Worm (Caenorhabditis elegans): Measurements from ENCODE around the gene scc-1.

ce11 chrII:4737348-4737747 is 38.8 kb downstream of the scc-1 start, which contains the start of gene ctsa-1.1:
- no peak for TF ChIP-seq B0310.2 (tag; optimal IDR thresholded peaks at IDR 0.05)
- TF ChIP-seq tbx-11 (GFP tag; IDR thresholded peaks at IDR 0.05): no peak
- no peak for TF ChIP-seq scrt-1 (GFP tag; IDR thresholded peaks at IDR 0.05)
- no peak for TF ChIP-seq flt-1 (GFP tag; IDR thresholded peaks at IDR 0.05)
- TF ChIP-seq ama-1 (optimal IDR thresholded peaks at IDR 0.05): no peak
- no peak for TF ChIP-seq sea-1 (GFP tag; conservative IDR thresholded peaks at IDR 0.05)
- TF ChIP-seq F13C5.2 (tag; optimal IDR thresholded peaks at IDR 0.05): no peak
- TF ChIP-seq ceh-36 (tag; optimal IDR thresholded peaks at IDR 0.05): no peak
- no peak for TF ChIP-seq aly-1 (tag; optimal IDR thresholded peaks at IDR 0.05)
- TF ChIP-seq tbx-37 (GFP tag; conservative IDR thresholded peaks at IDR 0.05): no peak

Measured in whole organism, early embryonic.